Worm (Caenorhabditis elegans): ENCODE results near the gene srv-17.

Gene srv-17

DNA sequence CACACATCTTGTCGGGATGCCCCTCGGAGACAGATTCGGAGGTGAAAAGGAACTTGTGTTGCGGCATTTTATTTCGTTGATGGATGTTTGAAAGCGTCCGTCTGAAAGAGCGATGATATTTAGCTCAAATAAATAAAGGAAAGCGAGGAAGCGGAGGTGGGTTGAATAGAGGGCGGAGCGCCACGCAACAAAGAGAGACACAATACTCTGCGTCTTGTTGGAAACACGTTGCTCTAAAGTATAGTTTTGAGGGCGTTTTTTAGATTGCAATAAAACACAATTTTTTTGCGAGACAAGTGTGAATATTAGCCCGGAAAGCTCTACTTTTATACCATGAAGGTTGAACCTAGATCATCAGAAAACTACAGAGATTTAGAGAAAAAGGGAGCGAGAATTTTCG lies 23.7 kb downstream of the srv-17 start, which contains the start of gene sams-4:
sams-4 (minus strand) TSS at position 101 of the 400 bp plus-strand sequence.
- TF ChIP-seq hnd-1 (tag; optimal IDR thresholded peaks at IDR 0.05) (no peak), hmg-4 (GFP tag; optimal IDR thresholded peaks at IDR 0.05) (no peak), aly-1 (tag; optimal IDR thresholded peaks at IDR 0.05) (no peak), ceh-36 (tag; optimal IDR thresholded peaks at IDR 0.05) (no peak), pes-1 (GFP tag; IDR thresholded peaks at IDR 0.05) (no peak)

ce11 chrIV:5842905-5843304 lies 27.1 kb downstream of the srv-17 start:
- TF ChIP-seq aly-1 (tag; optimal IDR thresholded peaks at IDR 0.05) = no peak
- TF ChIP-seq hmbx-1 (tag; optimal IDR thresholded peaks at IDR 0.05) = no peak
- TF ChIP-seq sea-1 (GFP tag; conservative IDR thresholded peaks at IDR 0.05) = no peak
- no peak for TF ChIP-seq scrt-1 (GFP tag; IDR thresholded peaks at IDR 0.05)
- no peak for TF ChIP-seq tbx-11 (GFP tag; IDR thresholded peaks at IDR 0.05)
- no peak for TF ChIP-seq hmg-4 (GFP tag; optimal IDR thresholded peaks at IDR 0.05)
- no peak for TF ChIP-seq hnd-1 (tag; optimal IDR thresholded peaks at IDR 0.05)
- no peak for TF ChIP-seq ceh-13 (GFP tag; optimal IDR thresholded peaks at IDR 0.05)
- no peak for TF ChIP-seq tbx-37 (GFP tag; conservative IDR thresholded peaks at IDR 0.05)
- TF ChIP-seq ama-1 (optimal IDR thresholded peaks at IDR 0.05) = no peak
- no peak for TF ChIP-seq flt-1 (GFP tag; IDR thresholded peaks at IDR 0.05)
- TF ChIP-seq B0310.2 (tag; optimal IDR thresholded peaks at IDR 0.05) = no peak
- TF ChIP-seq ets-7 (tag; optimal IDR thresholded peaks at IDR 0.05) = no peak
- no peak for TF ChIP-seq tra-4 (tag; optimal IDR thresholded peaks at IDR 0.05)

ce11 chrIV:5839178-5839577 lies 30.8 kb downstream of the srv-17 start, which contains the start of gene C06E7.2:
Gene C06E7.2 (plus strand): TSS chrIV:5839478.
- TF ChIP-seq B0310.2 (tag; optimal IDR thresholded peaks at IDR 0.05) (no peak), tra-4 (tag; optimal IDR thresholded peaks at IDR 0.05) (no peak), tbx-37 (GFP tag; conservative IDR thresholded peaks at IDR 0.05) (no peak), hmbx-1 (tag; optimal IDR thresholded peaks at IDR 0.05) (no peak), pes-1 (GFP tag; IDR thresholded peaks at IDR 0.05) (no peak)

- no peak for TF ChIP-seq tra-4 (tag; optimal IDR thresholded peaks at IDR 0.05)
- TF ChIP-seq ama-1 (optimal IDR thresholded peaks at IDR 0.05) = no peak
- no peak for TF ChIP-seq ceh-36 (tag; optimal IDR thresholded peaks at IDR 0.05)
- no peak for TF ChIP-seq B0310.2 (tag; optimal IDR thresholded peaks at IDR 0.05)
- TF ChIP-seq scrt-1 (GFP tag; IDR thresholded peaks at IDR 0.05) = no peak
- TF ChIP-seq flt-1 (GFP tag; IDR thresholded peaks at IDR 0.05) = no peak
- no peak for TF ChIP-seq F13C5.2 (tag; optimal IDR thresholded peaks at IDR 0.05)
- TF ChIP-seq ets-7 (tag; optimal IDR thresholded peaks at IDR 0.05) = no peak
- TF ChIP-seq hnd-1 (tag; optimal IDR thresholded peaks at IDR 0.05) = no peak
- no peak for TF ChIP-seq hmg-4 (GFP tag; optimal IDR thresholded peaks at IDR 0.05)
- TF ChIP-seq aly-1 (tag; optimal IDR thresholded peaks at IDR 0.05) = no peak
- no peak for TF ChIP-seq pes-1 (GFP tag; IDR thresholded peaks at IDR 0.05)
- TF ChIP-seq hmbx-1 (tag; optimal IDR thresholded peaks at IDR 0.05) = no peak
- TF ChIP-seq tbx-11 (GFP tag; IDR thresholded peaks at IDR 0.05) = no peak
- TF ChIP-seq sea-1 (GFP tag; conservative IDR thresholded peaks at IDR 0.05) = no peak
- no peak for TF ChIP-seq ceh-13 (GFP tag; optimal IDR thresholded peaks at IDR 0.05)
- TF ChIP-seq tbx-37 (GFP tag; conservative IDR thresholded peaks at IDR 0.05) = no peak
Observed at ce11 chrIV:5834182-5834581, 35.8 kb downstream of the srv-17 start.

DNA sequence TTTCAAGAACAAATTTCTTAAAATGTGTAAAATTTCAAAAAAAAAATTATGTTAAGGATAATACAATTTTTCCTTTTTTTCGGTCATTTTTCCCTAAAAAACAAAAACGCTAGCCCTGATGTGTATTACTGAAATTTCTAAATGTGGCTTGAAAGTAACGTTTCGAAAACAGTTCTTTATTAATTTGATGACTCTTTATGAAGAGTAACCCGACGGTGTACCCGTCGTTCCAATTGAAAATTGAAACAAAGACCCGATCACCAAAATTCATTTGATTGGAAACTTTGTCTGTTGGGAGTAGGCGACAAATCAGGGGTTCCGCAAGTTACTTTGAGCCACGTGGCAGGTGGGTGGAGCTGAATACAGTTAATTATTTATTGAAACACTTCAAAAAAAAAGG lies 37.2 kb downstream of the srv-17 start:
- no peak for TF ChIP-seq ama-1 (optimal IDR thresholded peaks at IDR 0.05)
- TF ChIP-seq ceh-13 (GFP tag; optimal IDR thresholded peaks at IDR 0.05) = no peak
- no peak for TF ChIP-seq ets-7 (tag; optimal IDR thresholded peaks at IDR 0.05)
- no peak for TF ChIP-seq ceh-36 (tag; optimal IDR thresholded peaks at IDR 0.05)
- TF ChIP-seq aly-1 (tag; optimal IDR thresholded peaks at IDR 0.05) = no peak
- no peak for TF ChIP-seq hmbx-1 (tag; optimal IDR thresholded peaks at IDR 0.05)
- no peak for TF ChIP-seq hnd-1 (tag; optimal IDR thresholded peaks at IDR 0.05)
- no peak for TF ChIP-seq tbx-37 (GFP tag; conservative IDR thresholded peaks at IDR 0.05)
- no peak for TF ChIP-seq pes-1 (GFP tag; IDR thresholded peaks at IDR 0.05)
- TF ChIP-seq sea-1 (GFP tag; conservative IDR thresholded peaks at IDR 0.05) = no peak
- TF ChIP-seq tbx-11 (GFP tag; IDR thresholded peaks at IDR 0.05) = no peak
- TF ChIP-seq hmg-4 (GFP tag; optimal IDR thresholded peaks at IDR 0.05) = no peak
- TF ChIP-seq F13C5.2 (tag; optimal IDR thresholded peaks at IDR 0.05) = no peak
- no peak for TF ChIP-seq tra-4 (tag; optimal IDR thresholded peaks at IDR 0.05)
- no peak for TF ChIP-seq flt-1 (GFP tag; IDR thresholded peaks at IDR 0.05)
- TF ChIP-seq scrt-1 (GFP tag; IDR thresholded peaks at IDR 0.05) = no peak
- no peak for TF ChIP-seq B0310.2 (tag; optimal IDR thresholded peaks at IDR 0.05)

- TF ChIP-seq hmg-4 (GFP tag; optimal IDR thresholded peaks at IDR 0.05) = no peak
- TF ChIP-seq flt-1 (GFP tag; IDR thresholded peaks at IDR 0.05) = no peak
- TF ChIP-seq tbx-37 (GFP tag; conservative IDR thresholded peaks at IDR 0.05) = no peak
- no peak for TF ChIP-seq hmbx-1 (tag; optimal IDR thresholded peaks at IDR 0.05)
Observed at ce11 chrIV:5824493-5824892, 45.5 kb downstream of the srv-17 start, which contains the start of gene egal-1. Gene egal-1 (plus strand): TSS chrIV:5824793.

DNA sequence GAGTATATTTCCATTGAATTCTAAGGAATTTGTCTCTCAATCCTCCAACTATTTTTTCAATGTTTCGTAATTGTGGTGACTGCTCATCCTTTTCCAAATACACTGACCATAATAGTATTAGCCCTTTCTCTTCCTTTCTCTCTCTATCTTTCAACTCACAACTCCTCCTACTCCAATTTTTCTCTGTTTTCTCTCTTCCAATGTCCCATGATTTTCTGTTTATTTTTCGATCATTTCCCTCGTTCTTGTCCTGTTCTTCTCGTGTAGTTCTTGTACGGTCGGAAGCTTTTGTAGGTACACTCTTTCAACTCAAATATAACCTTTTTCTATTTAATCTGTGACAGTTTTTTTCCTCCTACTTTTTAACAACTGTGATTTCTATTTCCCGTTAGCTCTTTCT lies 48.0 kb downstream of the srv-17 start:
- TF ChIP-seq ceh-36 (tag; optimal IDR thresholded peaks at IDR 0.05) = no peak
- TF ChIP-seq scrt-1 (GFP tag; IDR thresholded peaks at IDR 0.05) = no peak
- TF ChIP-seq ama-1 (optimal IDR thresholded peaks at IDR 0.05) = no peak
- no peak for TF ChIP-seq tbx-37 (GFP tag; conservative IDR thresholded peaks at IDR 0.05)
- no peak for TF ChIP-seq hnd-1 (tag; optimal IDR thresholded peaks at IDR 0.05)
- TF ChIP-seq tra-4 (tag; optimal IDR thresholded peaks at IDR 0.05) = no peak
- no peak for TF ChIP-seq ets-7 (tag; optimal IDR thresholded peaks at IDR 0.05)
- no peak for TF ChIP-seq hmbx-1 (tag; optimal IDR thresholded peaks at IDR 0.05)
- no peak for TF ChIP-seq F13C5.2 (tag; optimal IDR thresholded peaks at IDR 0.05)
- TF ChIP-seq sea-1 (GFP tag; conservative IDR thresholded peaks at IDR 0.05) = no peak
- TF ChIP-seq flt-1 (GFP tag; IDR thresholded peaks at IDR 0.05) = no peak
- TF ChIP-seq B0310.2 (tag; optimal IDR thresholded peaks at IDR 0.05) = no peak
- TF ChIP-seq hmg-4 (GFP tag; optimal IDR thresholded peaks at IDR 0.05) = no peak
- TF ChIP-seq pes-1 (GFP tag; IDR thresholded peaks at IDR 0.05) = no peak
- TF ChIP-seq tbx-11 (GFP tag; IDR thresholded peaks at IDR 0.05) = no peak
- no peak for TF ChIP-seq aly-1 (tag; optimal IDR thresholded peaks at IDR 0.05)
- no peak for TF ChIP-seq ceh-13 (GFP tag; optimal IDR thresholded peaks at IDR 0.05)

ce11 chrIV:5820953-5821352 lies 49.0 kb downstream of the srv-17 start:
- TF ChIP-seq tra-4 (tag; optimal IDR thresholded peaks at IDR 0.05) = no peak
- no peak for TF ChIP-seq F13C5.2 (tag; optimal IDR thresholded peaks at IDR 0.05)
- TF ChIP-seq scrt-1 (GFP tag; IDR thresholded peaks at IDR 0.05) = no peak
- no peak for TF ChIP-seq aly-1 (tag; optimal IDR thresholded peaks at IDR 0.05)
- no peak for TF ChIP-seq ets-7 (tag; optimal IDR thresholded peaks at IDR 0.05)
- no peak for TF ChIP-seq hmbx-1 (tag; optimal IDR thresholded peaks at IDR 0.05)
- TF ChIP-seq B0310.2 (tag; optimal IDR thresholded peaks at IDR 0.05) = no peak
- no peak for TF ChIP-seq ama-1 (optimal IDR thresholded peaks at IDR 0.05)
- TF ChIP-seq hnd-1 (tag; optimal IDR thresholded peaks at IDR 0.05) = no peak
- TF ChIP-seq ceh-36 (tag; optimal IDR thresholded peaks at IDR 0.05) = no peak
- no peak for TF ChIP-seq sea-1 (GFP tag; conservative IDR thresholded peaks at IDR 0.05)
- TF ChIP-seq ceh-13 (GFP tag; optimal IDR thresholded peaks at IDR 0.05) = no peak
- no peak for TF ChIP-seq tbx-11 (GFP tag; IDR thresholded peaks at IDR 0.05)
- no peak for TF ChIP-seq tbx-37 (GFP tag; conservative IDR thresholded peaks at IDR 0.05)
- no peak for TF ChIP-seq flt-1 (GFP tag; IDR thresholded peaks at IDR 0.05)
- TF ChIP-seq hmg-4 (GFP tag; optimal IDR thresholded peaks at IDR 0.05) = no peak
